Worm (Caenorhabditis elegans) whole organism, L4 larva: ENCODE measurements around the gene T11F9.14.

Source experiments
- Y48G9A.11 ChIP-seq: fragments of 200-800 bp; sonication (Bioruptor generic); IDR thresholded peaks from 2 replicates; pipeline ENCODE4 v1.3.6; 2022; ENCODE audit warnings: missing genetic modification reagents, missing genetic modification characterization, missing compliant biosample characterization
- ctbp-1 ChIP-seq: fragments of 200-800 bp; sonication (Bioruptor generic); IDR thresholded peaks from 2 replicates; pipeline ENCODE4 v1.3.6; 2022; ENCODE audit warnings: missing genetic modification reagents, missing genetic modification characterization, missing compliant biosample characterization
- hmg-1.1 ChIP-seq: fragments of 200-800 bp; sonication (Bioruptor generic); IDR thresholded peaks from 2 replicates; pipeline ENCODE4 v1.3.6; 2022; ENCODE audit warnings: missing genetic modification reagents, missing genetic modification characterization, missing compliant biosample characterization
- nhr-10 ChIP-seq: fragments of 150-350 bp; optimal IDR thresholded peaks from 2 replicates; lab custom pipeline; 2014; ENCODE audit warnings: missing biosample characterization, missing genetic modification characterization
- nhr-25 ChIP-seq: sonication (generic microtip); optimal IDR thresholded peaks from 2 replicates; lab custom pipeline; 2017; ENCODE audit warnings: missing genetic modification characterization, mild to moderate bottlenecking, missing compliant biosample characterization, antibody characterized with exemption, moderate library complexity, borderline replicate concordance; ENCODE audit not compliant: insufficient read depth
- nhr-6 ChIP-seq: fragments of 150-350 bp; optimal IDR thresholded peaks from 2 replicates; lab custom pipeline; 2014; ENCODE audit warnings: missing biosample characterization, missing genetic modification characterization
- unc-39 ChIP-seq: sonication (generic microtip); optimal IDR thresholded peaks from 2 replicates; lab custom pipeline; 2017; ENCODE audit warnings: missing biosample characterization, missing genetic modification characterization

- TF ChIP-seq ctbp-1 (GFP tag; lab: Robert Waterston, UW) (no peak), hmg-1.1 (GFP tag; lab: Robert Waterston, UW) (no peak), nhr-6 (no peak), unc-39 (no peak), nhr-25 (tag; lab: Kevin White, UChicago) (no peak), Y48G9A.11 (no peak), nhr-10 (tag; lab: Kevin White, UChicago) (no peak)
Measured at ce11 chrV:11490382-11490781, 9.7 kb upstream of the T11F9.14 start, which contains the start of gene dhs-19.
